Worm (Caenorhabditis elegans): ENCODE measurements around the gene clec-62.

ce11 chrII:12897942-12898341 is 3.0 kb upstream of the clec-62 start, which contains the start of gene clec-64:
- TF ChIP-seq mxl-1 (tag; optimal IDR thresholded peaks at IDR 0.05) (no peak), Y53G8AR.9 (GFP tag; conservative IDR thresholded peaks at IDR 0.05) (no peak), ceh-58 (GFP tag; IDR thresholded peaks at IDR 0.05) (no peak), F37B4.10 (GFP tag; IDR thresholded peaks at IDR 0.05) (no peak), hmg-1.2 (GFP tag; IDR thresholded peaks at IDR 0.05) (no peak), zfh-2 (GFP tag; conservative IDR thresholded peaks at IDR 0.05) (no peak), egrh-3 (GFP tag; IDR thresholded peaks at IDR 0.05) (no peak)

All from whole organism, young adult.